Worm (Caenorhabditis elegans): ENCODE data around the gene ttr-46.

Gene ttr-46

DNA sequence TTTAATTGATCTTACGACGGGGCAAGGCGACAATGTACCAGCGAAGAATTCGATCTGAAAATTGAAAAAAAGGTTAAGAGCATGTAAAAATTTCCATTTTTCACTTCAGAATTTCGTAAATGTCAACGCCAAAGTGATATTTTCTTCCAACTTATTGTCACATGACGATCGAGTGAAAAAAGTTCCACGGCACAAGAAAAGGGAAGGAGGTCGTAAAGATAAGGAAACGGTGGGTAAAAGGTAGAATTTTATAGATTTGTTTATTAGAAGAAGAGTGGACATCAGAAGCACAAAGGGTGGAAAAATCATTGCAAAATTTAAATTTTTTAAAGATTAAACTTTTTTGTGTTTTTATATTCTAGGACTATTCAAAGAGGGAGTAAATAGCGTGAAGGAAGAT is 23.1 kb upstream of the ttr-46 start:
- TF ChIP-seq him-1 (tag; optimal IDR thresholded peaks at IDR 0.05), result no peak
- no peak for TF ChIP-seq dao-5 (tag; optimal IDR thresholded peaks at IDR 0.05)
- TF ChIP-seq W03F9.2 (tag; optimal IDR thresholded peaks at IDR 0.05), result no peak

DNA sequence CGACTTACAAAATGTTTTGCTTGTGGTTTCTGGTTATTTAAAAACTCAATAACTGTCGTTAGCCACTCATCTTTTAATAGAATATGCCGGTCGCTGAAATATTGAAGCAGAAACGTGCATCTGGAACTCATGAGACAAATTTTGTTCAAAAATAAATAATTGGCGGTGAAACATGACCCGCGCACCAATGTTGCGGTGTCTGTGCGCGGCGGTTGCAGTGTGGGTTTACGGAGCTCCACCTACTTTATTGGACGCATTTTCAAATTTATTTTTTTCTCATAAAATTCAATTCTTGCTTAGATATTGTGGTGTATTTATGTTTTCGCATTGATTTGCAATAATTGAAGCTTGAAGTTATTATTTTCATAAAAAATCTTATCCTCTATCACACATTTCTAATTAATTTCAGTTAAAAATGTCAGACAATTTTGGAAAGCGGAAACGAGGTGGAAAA is 20.4 kb upstream of the ttr-46 start, which contains the start of the genes rmh-2 and suds-3:
Gene rmh-2 (minus strand): TSS at position 164 of the 454 bp plus-strand sequence.
Gene suds-3 (plus strand): TSS at position 404 of the 454 bp plus-strand sequence.
- no peak for TF ChIP-seq W03F9.2 (tag; optimal IDR thresholded peaks at IDR 0.05)
- TF ChIP-seq dao-5 (tag; optimal IDR thresholded peaks at IDR 0.05), result no peak
- TF ChIP-seq him-1 (tag; optimal IDR thresholded peaks at IDR 0.05), result no peak

DNA sequence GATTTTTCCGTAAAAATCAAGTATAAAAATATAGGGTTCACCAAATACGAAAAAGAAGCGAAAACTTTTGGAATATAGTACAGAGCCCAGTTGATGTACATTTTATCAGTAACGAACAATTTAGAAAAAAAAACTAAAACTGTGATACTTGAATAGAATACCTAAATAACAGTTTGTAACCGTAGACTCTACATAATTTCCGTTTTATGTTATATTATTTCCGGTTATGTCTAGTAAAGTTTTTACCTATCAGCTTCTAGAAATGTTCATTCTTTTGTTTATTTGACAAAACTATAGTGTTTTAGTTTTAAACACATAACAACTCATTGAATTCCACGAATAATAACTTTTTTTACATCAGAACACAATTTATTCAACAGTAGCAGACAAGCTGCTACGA is 13.6 kb upstream of the ttr-46 start, which contains the start of gene srj-33:
Gene srj-33 (minus strand): TSS at position 101 of the 400 bp plus-strand sequence.
- TF ChIP-seq W03F9.2 (tag; optimal IDR thresholded peaks at IDR 0.05), result no peak
- no peak for TF ChIP-seq dao-5 (tag; optimal IDR thresholded peaks at IDR 0.05)
- no peak for TF ChIP-seq him-1 (tag; optimal IDR thresholded peaks at IDR 0.05)

DNA sequence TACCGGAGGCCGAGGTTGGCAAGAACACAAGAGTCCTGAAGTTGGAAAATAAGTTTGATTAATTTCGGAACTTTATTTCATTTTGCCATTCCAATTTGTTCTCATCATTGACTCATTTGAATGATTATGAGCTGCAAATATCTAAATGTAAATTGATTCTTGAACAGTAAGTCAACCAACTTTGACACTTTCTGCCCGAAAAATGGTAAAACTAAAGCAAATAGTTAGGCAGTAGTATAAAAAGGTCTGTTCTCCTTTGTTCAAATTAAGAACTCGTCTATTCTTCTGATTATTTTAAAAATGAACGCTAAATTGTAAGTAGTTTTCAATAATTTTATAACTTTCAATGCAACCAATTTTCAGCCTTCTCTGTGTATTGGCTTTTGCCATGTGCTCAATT is 8.0 kb upstream of the ttr-46 start, which contains the start of gene fipr-12:
Gene fipr-12 (plus strand): TSS at position 301 of the 400 bp plus-strand sequence.
- TF ChIP-seq dao-5 (tag; optimal IDR thresholded peaks at IDR 0.05), result no peak
- no peak for TF ChIP-seq W03F9.2 (tag; optimal IDR thresholded peaks at IDR 0.05)
- no peak for TF ChIP-seq him-1 (tag; optimal IDR thresholded peaks at IDR 0.05)

DNA sequence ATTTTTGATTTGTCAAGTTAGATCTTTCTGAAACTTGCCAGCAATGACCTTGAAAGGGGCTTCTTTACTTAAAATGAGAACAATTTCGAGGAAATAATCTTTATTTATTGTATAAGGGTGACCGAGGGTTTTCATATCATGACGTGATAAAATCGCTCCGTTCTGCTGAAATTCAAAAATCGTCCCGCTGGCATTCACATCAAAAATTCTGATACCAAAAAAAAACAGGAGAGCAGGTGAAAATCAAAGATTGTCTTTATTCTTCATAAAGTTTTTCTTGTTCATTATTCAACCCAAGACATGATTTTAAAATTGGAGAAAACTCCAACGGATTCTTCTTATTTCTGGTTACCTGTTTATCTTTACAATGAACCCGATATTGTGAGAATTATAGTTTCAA is 6.9 kb upstream of the ttr-46 start, which contains the start of gene sre-28:
Gene sre-28 (plus strand): TSS at position 301 of the 400 bp plus-strand sequence.
- no peak for TF ChIP-seq him-1 (tag; optimal IDR thresholded peaks at IDR 0.05)
- TF ChIP-seq W03F9.2 (tag; optimal IDR thresholded peaks at IDR 0.05), result no peak
- no peak for TF ChIP-seq dao-5 (tag; optimal IDR thresholded peaks at IDR 0.05)

DNA sequence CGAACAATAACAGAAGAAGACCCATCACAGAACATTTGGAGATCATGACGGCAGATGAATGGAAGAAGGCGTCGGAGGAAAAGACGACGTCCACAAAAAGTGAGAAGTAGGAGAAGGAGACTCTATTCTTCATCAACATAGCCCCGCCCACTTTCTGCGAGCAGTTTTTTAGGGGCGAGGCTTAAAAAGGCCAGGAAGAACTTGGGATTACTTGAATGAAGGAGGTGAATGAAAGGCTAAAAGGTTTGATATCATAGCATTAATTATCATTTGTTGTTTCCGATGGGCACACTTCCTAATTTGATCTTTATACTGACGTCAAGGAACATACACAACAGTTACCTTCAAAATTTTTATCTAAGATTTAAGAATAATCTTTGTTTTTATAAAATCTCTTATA is 2.2 kb upstream of the ttr-46 start, which contains the start of gene nlp-58:
Gene nlp-58 (minus strand): TSS at position 101 of the 400 bp plus-strand sequence.
- TF ChIP-seq dao-5 (tag; optimal IDR thresholded peaks at IDR 0.05) (no peak), W03F9.2 (tag; optimal IDR thresholded peaks at IDR 0.05) (no peak), him-1 (tag; optimal IDR thresholded peaks at IDR 0.05) (no peak)

DNA sequence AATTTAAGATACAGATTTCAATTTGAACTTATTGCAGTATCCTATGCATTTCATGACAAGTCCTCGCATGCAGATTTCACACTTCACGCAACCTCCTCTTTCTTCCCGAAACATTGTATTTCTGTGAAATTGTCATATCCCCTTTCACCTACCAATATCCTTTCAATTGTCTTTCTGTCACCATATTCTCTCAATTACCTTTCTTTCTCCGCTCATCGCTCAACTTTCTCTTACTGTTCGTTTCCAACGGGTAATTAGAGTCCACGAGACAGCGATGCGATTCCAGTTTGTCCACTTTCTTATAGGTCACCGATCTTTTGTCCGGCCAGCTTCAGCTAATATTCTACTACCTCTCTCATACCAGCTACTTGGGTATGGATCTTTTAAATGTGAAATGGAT is 1.4 kb downstream of the ttr-46 start, which contains the start of gene mam-5:
Gene mam-5 (plus strand): TSS at position 304 of the 400 bp plus-strand sequence.
- TF ChIP-seq him-1 (tag; optimal IDR thresholded peaks at IDR 0.05), result no peak
- no peak for TF ChIP-seq W03F9.2 (tag; optimal IDR thresholded peaks at IDR 0.05)

DNA sequence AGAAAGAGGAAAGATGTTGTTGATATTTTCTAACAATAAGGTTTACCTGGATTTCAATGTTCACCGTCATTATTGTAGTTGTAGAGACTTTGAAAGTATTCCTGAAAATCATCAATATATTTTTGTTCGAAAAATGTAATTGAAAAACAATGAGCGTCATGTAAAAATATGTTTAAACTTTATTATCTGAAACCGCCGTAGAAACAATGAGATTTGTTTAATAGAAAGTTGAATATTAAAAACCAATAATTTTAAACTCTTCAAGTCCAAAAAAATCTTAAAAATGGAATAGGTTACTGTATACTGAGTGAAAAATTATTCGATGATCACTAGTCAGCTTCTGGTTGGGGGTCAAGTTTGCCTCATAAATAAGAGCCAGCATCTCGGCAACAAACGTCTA is 7.2 kb downstream of the ttr-46 start, which contains the start of gene anmt-3:
Gene anmt-3 (minus strand): TSS at position 101 of the 400 bp plus-strand sequence.
- no peak for TF ChIP-seq dao-5 (tag; optimal IDR thresholded peaks at IDR 0.05)
- no peak for TF ChIP-seq W03F9.2 (tag; optimal IDR thresholded peaks at IDR 0.05)
- no peak for TF ChIP-seq him-1 (tag; optimal IDR thresholded peaks at IDR 0.05)

DNA sequence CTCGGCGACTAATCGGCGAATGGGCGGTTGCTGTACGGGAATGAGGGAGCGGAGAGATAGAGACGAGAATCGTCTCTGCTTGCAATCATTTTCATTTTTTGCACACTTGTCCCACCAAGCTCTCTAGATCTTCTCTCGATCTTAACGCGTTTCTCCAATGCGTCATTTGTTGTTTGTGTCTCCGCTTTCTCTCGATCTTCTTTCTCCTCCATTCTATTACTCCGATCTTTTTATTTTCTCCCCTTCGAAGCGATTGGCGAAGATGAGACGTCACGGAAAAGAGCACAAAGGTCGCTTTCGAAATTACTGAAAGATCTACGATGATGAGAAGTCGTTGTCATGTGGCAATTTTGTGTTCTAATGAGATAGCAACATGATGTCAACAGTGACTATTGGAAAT is 7.6 kb downstream of the ttr-46 start:
- no peak for TF ChIP-seq W03F9.2 (tag; optimal IDR thresholded peaks at IDR 0.05)
- TF ChIP-seq him-1 (tag; optimal IDR thresholded peaks at IDR 0.05), result no peak
- TF ChIP-seq dao-5 (tag; optimal IDR thresholded peaks at IDR 0.05), result no peak

DNA sequence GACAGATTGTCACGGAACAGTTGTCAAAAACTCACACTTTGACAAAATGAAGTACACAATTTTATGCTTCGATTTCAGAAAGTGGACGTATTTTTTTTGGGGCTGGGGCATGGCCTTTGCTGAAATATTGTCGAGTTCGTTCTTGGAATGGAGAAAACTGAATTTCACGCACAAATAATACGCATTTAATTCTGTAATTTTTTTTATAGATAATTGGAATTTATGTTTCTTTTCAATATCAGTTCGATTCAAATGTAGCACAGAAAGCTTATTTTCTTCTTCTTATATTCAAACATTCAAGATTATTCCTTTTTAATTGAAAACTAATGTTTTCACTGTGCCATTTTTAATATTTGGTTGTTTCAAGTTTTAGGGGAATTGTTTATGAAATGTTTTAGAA is 9.3 kb downstream of the ttr-46 start, which contains the start of gene T07C12.10:
Gene T07C12.10 (minus strand): TSS at position 101 of the 400 bp plus-strand sequence.
- TF ChIP-seq him-1 (tag; optimal IDR thresholded peaks at IDR 0.05) (no peak), dao-5 (tag; optimal IDR thresholded peaks at IDR 0.05) (no peak), W03F9.2 (tag; optimal IDR thresholded peaks at IDR 0.05) (no peak)

DNA sequence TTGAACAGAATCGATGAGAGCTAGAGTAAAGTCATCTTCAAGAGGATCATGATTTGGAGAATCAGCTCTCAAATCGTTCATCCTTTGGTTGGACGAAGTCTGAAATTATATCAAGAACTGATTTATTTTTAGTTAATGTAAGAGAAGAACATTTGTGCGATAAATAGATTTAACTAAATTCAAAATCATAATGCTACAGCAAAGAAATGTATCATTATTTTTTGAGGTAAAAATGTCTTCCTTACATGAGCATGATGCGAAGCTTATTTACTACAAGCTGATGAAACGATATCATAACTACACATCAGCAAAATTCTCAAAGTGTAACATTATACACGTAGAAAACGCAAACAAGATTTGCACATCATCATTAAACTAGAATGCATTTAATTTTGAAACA is 11.4 kb downstream of the ttr-46 start, which contains the start of gene madf-4:
Gene madf-4 (minus strand): TSS at position 101 of the 400 bp plus-strand sequence.
- TF ChIP-seq him-1 (tag; optimal IDR thresholded peaks at IDR 0.05) (no peak), W03F9.2 (tag; optimal IDR thresholded peaks at IDR 0.05) (no peak), dao-5 (tag; optimal IDR thresholded peaks at IDR 0.05) (no peak)

DNA sequence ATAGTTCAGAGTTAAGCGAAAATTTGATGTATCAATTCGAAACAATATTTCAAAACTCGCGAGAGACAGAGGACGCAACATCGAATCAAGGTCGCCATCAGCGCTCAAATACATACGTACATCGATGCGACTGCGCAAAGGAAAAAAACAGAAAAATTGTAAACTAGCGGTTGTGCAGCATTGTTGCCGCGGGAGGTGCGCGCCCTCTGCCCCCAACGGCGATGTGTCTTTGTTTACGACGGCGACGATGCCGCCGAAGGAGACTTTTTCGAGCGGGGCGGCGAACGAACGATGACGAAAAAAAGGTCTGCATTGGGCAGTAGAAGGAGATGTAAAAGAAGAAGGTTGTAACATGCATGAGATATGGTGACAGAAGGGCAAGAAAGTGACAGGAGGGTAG is 11.9 kb downstream of the ttr-46 start:
- TF ChIP-seq W03F9.2 (tag; optimal IDR thresholded peaks at IDR 0.05) (no peak), dao-5 (tag; optimal IDR thresholded peaks at IDR 0.05) (no peak), him-1 (tag; optimal IDR thresholded peaks at IDR 0.05) (no peak)

DNA sequence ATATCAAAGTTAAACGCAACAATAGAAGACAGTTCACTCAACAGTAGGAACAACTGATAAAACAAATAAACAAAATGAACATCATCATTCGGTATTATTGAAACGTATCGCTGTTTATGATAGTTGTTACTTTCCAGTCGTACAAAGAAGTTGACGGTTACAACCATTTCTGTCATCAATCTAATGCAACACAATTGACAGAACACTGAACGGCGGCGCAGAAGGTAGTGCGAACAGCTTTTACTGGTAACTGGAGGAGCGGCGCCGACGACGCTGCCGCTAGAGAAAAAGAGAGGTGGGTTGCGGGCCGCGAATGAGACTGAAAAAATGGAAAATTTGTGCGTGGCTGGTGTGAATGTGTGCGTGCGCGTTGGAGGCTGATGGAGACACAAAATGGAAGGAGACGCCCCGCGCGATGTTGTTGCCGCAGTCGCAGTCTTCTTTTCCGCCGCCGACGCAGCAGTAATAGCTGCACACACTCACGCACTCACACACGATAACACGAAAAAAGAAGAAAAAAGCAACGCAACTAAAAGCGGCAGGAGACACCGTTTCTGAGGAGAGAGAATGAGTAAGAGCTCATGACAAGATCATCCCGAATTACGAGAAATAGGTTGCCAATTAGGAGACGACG is 13.2 kb downstream of the ttr-46 start:
- TF ChIP-seq W03F9.2 (tag; optimal IDR thresholded peaks at IDR 0.05) (no peak), him-1 (tag; optimal IDR thresholded peaks at IDR 0.05) (peak; percentile 26)

DNA sequence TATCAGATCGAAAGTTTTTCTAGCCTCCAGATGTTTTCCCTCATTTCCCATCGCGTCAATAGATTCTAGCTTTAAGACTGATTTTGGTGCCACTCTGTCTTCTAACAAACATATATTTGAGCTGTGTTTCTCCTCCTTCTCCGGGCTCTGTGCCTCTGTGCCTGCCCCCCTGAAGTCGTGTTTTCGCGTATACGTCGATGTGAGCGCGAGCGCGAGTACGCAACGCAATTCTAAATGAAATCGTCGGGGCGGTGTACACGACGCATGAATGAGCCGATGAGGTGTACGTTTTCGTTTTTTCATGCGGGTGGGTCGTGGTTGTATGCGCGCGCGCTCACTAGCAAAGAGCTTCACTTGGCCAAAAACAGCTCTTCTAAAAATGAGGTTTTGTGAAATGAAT is 14.9 kb downstream of the ttr-46 start:
- TF ChIP-seq W03F9.2 (tag; optimal IDR thresholded peaks at IDR 0.05) (no peak), him-1 (tag; optimal IDR thresholded peaks at IDR 0.05) (peak; percentile 24)
